Fruit fly (Drosophila melanogaster) whole organism, embryonic: ENCODE measurements around the gene CG1172.

Experiments used
- Adf1 ChIP-seq: fragments of 200-800 bp; sonication (Bioruptor generic); IDR thresholded peaks from 2 replicates; pipeline ENCODE4 v1.3.6; 2022; ENCODE audit warnings: missing biosample characterization, missing genetic modification characterization
- Bgb ChIP-seq: fragments of 200-800 bp; sonication (Bioruptor generic); IDR thresholded peaks from 2 replicates; pipeline ENCODE4 v1.3.6; 2022; ENCODE audit warnings: missing biosample characterization, missing genetic modification characterization; ENCODE audit not compliant: partially characterized antibody
- CG11247 ChIP-seq: fragments of 200-800 bp; sonication (Bioruptor generic); IDR thresholded peaks from 2 replicates; pipeline ENCODE4 v1.3.6; 2022; ENCODE audit warnings: missing biosample characterization, missing genetic modification characterization
- CG12071 ChIP-seq: fragments of 200-800 bp; sonication (Bioruptor generic); optimal IDR thresholded peaks from 3 replicates; lab custom pipeline; 2018; ENCODE audit warnings: missing biosample characterization, mild to moderate bottlenecking, missing genetic modification characterization
- CG12104 ChIP-seq: fragments of 200-800 bp; sonication (Bioruptor generic); optimal IDR thresholded peaks from 3 replicates; lab custom pipeline; 2016; ENCODE audit warnings: missing biosample characterization, missing genetic modification characterization
- CG12219 ChIP-seq: fragments of 200-800 bp; sonication (Bioruptor generic); optimal IDR thresholded peaks from 3 replicates; lab custom pipeline; 2018; ENCODE audit warnings: missing biosample characterization, mild to moderate bottlenecking, missing genetic modification characterization
- CG12299 ChIP-seq: fragments of 200-800 bp; sonication (Bioruptor generic); optimal IDR thresholded peaks from 2 replicates; lab custom pipeline; 2018; ENCODE audit warnings: missing biosample characterization, mild to moderate bottlenecking, missing genetic modification characterization
- CG12942 ChIP-seq: fragments of 200-800 bp; sonication (Bioruptor generic); optimal IDR thresholded peaks from 3 replicates; lab custom pipeline; 2016; ENCODE audit warnings: missing biosample characterization, missing genetic modification characterization
- CG1529 ChIP-seq: fragments of 200-800 bp; sonication (Bioruptor generic); optimal IDR thresholded peaks from 3 replicates; lab custom pipeline; 2018; ENCODE audit warnings: missing biosample characterization, missing genetic modification characterization
- CG15514 ChIP-seq: fragments of 200-800 bp; sonication (Bioruptor generic); optimal IDR thresholded peaks from 3 replicates; lab custom pipeline; 2017; ENCODE audit warnings: missing biosample characterization, missing genetic modification characterization, mild to moderate bottlenecking, moderate library complexity, missing genetic modification reagents
- CG18011 ChIP-seq: fragments of 200-800 bp; sonication (Bioruptor generic); optimal IDR thresholded peaks from 2 replicates; lab custom pipeline; 2017; ENCODE audit warnings: missing biosample characterization, missing genetic modification characterization, mild to moderate bottlenecking, moderate library complexity, missing genotype
- CG2875 ChIP-seq: fragments of 200-800 bp; sonication (Bioruptor generic); optimal IDR thresholded peaks from 2 replicates; lab custom pipeline; 2017; ENCODE audit warnings: missing biosample characterization, mild to moderate bottlenecking, missing genetic modification characterization, missing genetic modification reagents
- CG3065 ChIP-seq: fragments of 200-800 bp; sonication (Bioruptor generic); optimal IDR thresholded peaks from 2 replicates; lab custom pipeline; 2016; ENCODE audit warnings: missing biosample characterization, missing genetic modification characterization
- CG31365 ChIP-seq: fragments of 200-800 bp; sonication (Bioruptor generic); optimal IDR thresholded peaks from 2 replicates; lab custom pipeline; 2018; ENCODE audit warnings: missing biosample characterization, mild to moderate bottlenecking, missing genetic modification characterization
- CG33557 ChIP-seq: fragments of 200-800 bp; sonication (Bioruptor generic); optimal IDR thresholded peaks from 2 replicates; lab custom pipeline; 2019; ENCODE audit warnings: missing biosample characterization, mild to moderate bottlenecking, missing genetic modification characterization, moderate library complexity
- CG4424 ChIP-seq: fragments of 200-800 bp; sonication (Bioruptor generic); optimal IDR thresholded peaks from 3 replicates; lab custom pipeline; 2016; ENCODE audit warnings: missing biosample characterization, missing genetic modification characterization
- CG6254 ChIP-seq: fragments of 200-800 bp; sonication (Bioruptor generic); optimal IDR thresholded peaks from 3 replicates; lab custom pipeline; 2017; ENCODE audit warnings: mild to moderate bottlenecking, missing biosample characterization, missing genetic modification reagents, missing genetic modification characterization
- CG7357 ChIP-seq: fragments of 200-800 bp; sonication (Bioruptor generic); IDR thresholded peaks from 3 replicates; pipeline ENCODE4 v1.3.6; 2022; ENCODE audit warnings: missing biosample characterization, missing genetic modification characterization
- CG7745 ChIP-seq: fragments of 200-800 bp; sonication (Bioruptor generic); optimal IDR thresholded peaks from 2 replicates; lab custom pipeline; 2018; ENCODE audit warnings: missing biosample characterization, mild to moderate bottlenecking, missing genetic modification characterization, moderate library complexity
- CG8765 ChIP-seq: fragments of 200-800 bp; sonication (Bioruptor generic); IDR thresholded peaks from 2 replicates; pipeline ENCODE4 v1.3.6; 2022; ENCODE audit warnings: missing biosample characterization, missing genetic modification characterization
- D ChIP-seq, 2 experiments: fragments of 200-800 bp in 1 of 2; fragments of >200 bp in 1 of 2; sonication (Bioruptor generic) in 1 of 2; optimal IDR thresholded peaks; 2 replicates in 1 of 2; 3 replicates in 1 of 2; lab custom pipeline; 2017; ENCODE audit warnings: mild to moderate bottlenecking in 1 of 2, missing biosample characterization in 1 of 2, missing genetic modification characterization in 1 of 2, missing genetic modification reagents in 1 of 2
- D19B ChIP-seq: fragments of 200-800 bp; sonication (Bioruptor generic); optimal IDR thresholded peaks from 2 replicates; lab custom pipeline; 2017; ENCODE audit warnings: missing biosample characterization, mild to moderate bottlenecking, missing genetic modification characterization
- Dek ChIP-seq: fragments of 200-800 bp; sonication (Bioruptor generic); optimal IDR thresholded peaks from 3 replicates; lab custom pipeline; 2019; ENCODE audit warnings: missing biosample characterization, mild to moderate bottlenecking, missing genetic modification characterization, moderate library complexity
- GATAe ChIP-seq: fragments of 200-800 bp; sonication (Bioruptor generic); conservative IDR thresholded peaks from 2 replicates; pipeline ENCODE4 v1.3.6; 2022; ENCODE audit warnings: missing biosample characterization, missing genetic modification characterization
- HmgZ ChIP-seq: fragments of 200-800 bp; sonication (Bioruptor generic); optimal IDR thresholded peaks from 2 replicates; lab custom pipeline; 2018; ENCODE audit warnings: missing biosample characterization, mild to moderate bottlenecking, missing genetic modification characterization
- Hmr ChIP-seq: fragments of 200-800 bp; sonication (Bioruptor generic); optimal IDR thresholded peaks from 3 replicates; lab custom pipeline; 2017; ENCODE audit warnings: mild to moderate bottlenecking, missing biosample characterization, missing genetic modification reagents, missing genetic modification characterization
- Lhr ChIP-seq: fragments of 200-800 bp; sonication (Bioruptor generic); optimal IDR thresholded peaks from 3 replicates; lab custom pipeline; 2017; ENCODE audit warnings: mild to moderate bottlenecking, missing biosample characterization, missing genetic modification reagents, missing genetic modification characterization
- Myb ChIP-seq: fragments of 200-800 bp; sonication (Bioruptor generic); optimal IDR thresholded peaks from 2 replicates; lab custom pipeline; 2016; ENCODE audit warnings: missing biosample characterization, missing genetic modification characterization
- Ravus ChIP-seq: fragments of 200-800 bp; sonication (Bioruptor generic); IDR thresholded peaks from 2 replicates; pipeline ENCODE4 v1.3.6; 2022; ENCODE audit warnings: missing biosample characterization, missing genetic modification characterization
- aop ChIP-seq: fragments of 200-800 bp; sonication (Bioruptor generic); IDR thresholded peaks from 2 replicates; pipeline ENCODE4 v1.3.6; 2022; ENCODE audit warnings: missing biosample characterization, missing genetic modification characterization
- corto ChIP-seq: fragments of 200-800 bp; sonication (Bioruptor generic); optimal IDR thresholded peaks from 2 replicates; lab custom pipeline; 2016; ENCODE audit warnings: missing biosample characterization, mild to moderate bottlenecking, missing genetic modification characterization, moderate library complexity
- crp ChIP-seq, 2 experiments: fragments of 200-800 bp; sonication (Bioruptor generic); optimal IDR thresholded peaks; 2 replicates in 1 of 2; 3 replicates in 1 of 2; lab custom pipeline; 2017; ENCODE audit warnings: missing biosample characterization in 2 of 2, missing genetic modification characterization in 2 of 2, mild to moderate bottlenecking in 1 of 2, moderate library complexity in 1 of 2
- dati ChIP-seq: fragments of 200-800 bp; sonication (Bioruptor generic); IDR thresholded peaks from 2 replicates; pipeline ENCODE4 v1.3.6; 2022; ENCODE audit warnings: missing biosample characterization, missing genetic modification characterization
- dpn ChIP-seq, 2 experiments: fragments of 200-800 bp; sonication (Bioruptor generic); optimal IDR thresholded peaks; 3 replicates each; lab custom pipeline; 2016; ENCODE audit warnings: missing biosample characterization in 2 of 2, missing genetic modification characterization in 2 of 2
- ems ChIP-seq: fragments of 200-800 bp; sonication (Bioruptor generic); optimal IDR thresholded peaks from 3 replicates; lab custom pipeline; 2016; ENCODE audit warnings: missing biosample characterization, missing genetic modification characterization
- gce ChIP-seq: fragments of 200-800 bp; sonication (Bioruptor generic); IDR thresholded peaks from 3 replicates; pipeline ENCODE4 v1.3.6; 2022; ENCODE audit warnings: missing biosample characterization, missing genetic modification characterization
- ind ChIP-seq: fragments of 200-800 bp; sonication (Bioruptor generic); optimal IDR thresholded peaks from 3 replicates; lab custom pipeline; 2016; ENCODE audit warnings: missing biosample characterization, missing genetic modification characterization
- insv ChIP-seq, 2 experiments: fragments of 200-800 bp; sonication (Bioruptor generic); optimal IDR thresholded peaks; 3 replicates each; lab custom pipeline; 2016 to 2018; ENCODE audit warnings: missing biosample characterization in 2 of 2, missing genetic modification characterization in 2 of 2
- kni ChIP-seq: fragments of 200-800 bp; sonication (Bioruptor generic); optimal IDR thresholded peaks from 3 replicates; lab custom pipeline; 2017; ENCODE audit warnings: mild to moderate bottlenecking, missing biosample characterization, missing genetic modification reagents, missing genetic modification characterization
- lab ChIP-seq: fragments of 200-800 bp; sonication (Bioruptor generic); optimal IDR thresholded peaks from 3 replicates; lab custom pipeline; 2017; ENCODE audit warnings: missing biosample characterization, missing genetic modification characterization, mild to moderate bottlenecking, moderate library complexity, missing genetic modification reagents
- mirr ChIP-seq: fragments of 200-800 bp; sonication (Bioruptor generic); optimal IDR thresholded peaks from 3 replicates; lab custom pipeline; 2018; ENCODE audit warnings: missing biosample characterization, mild to moderate bottlenecking, missing genetic modification characterization
- mld ChIP-seq: fragments of 200-800 bp; sonication (Bioruptor generic); IDR thresholded peaks from 3 replicates; pipeline ENCODE4 v1.3.6; 2022; ENCODE audit warnings: missing biosample characterization, missing genetic modification characterization; ENCODE audit not compliant: partially characterized antibody
- nmo ChIP-seq: fragments of 200-800 bp; sonication (Bioruptor generic); optimal IDR thresholded peaks from 2 replicates; lab custom pipeline; 2018; ENCODE audit warnings: missing biosample characterization, mild to moderate bottlenecking, missing genetic modification characterization, moderate library complexity
- rib ChIP-seq: fragments of 200-800 bp; sonication (Bioruptor generic); IDR thresholded peaks from 2 replicates; pipeline ENCODE4 v1.3.6; 2022; ENCODE audit warnings: missing biosample characterization, missing genetic modification characterization
- shn ChIP-seq: fragments of 200-800 bp; sonication (Bioruptor generic); optimal IDR thresholded peaks from 3 replicates; lab custom pipeline; 2016; ENCODE audit warnings: missing biosample characterization, missing genetic modification characterization
- sqz ChIP-seq: fragments of 200-800 bp; sonication (Bioruptor generic); optimal IDR thresholded peaks from 3 replicates; lab custom pipeline; 2018; ENCODE audit warnings: missing biosample characterization, mild to moderate bottlenecking, missing genetic modification characterization

CG1172 gene

DNA sequence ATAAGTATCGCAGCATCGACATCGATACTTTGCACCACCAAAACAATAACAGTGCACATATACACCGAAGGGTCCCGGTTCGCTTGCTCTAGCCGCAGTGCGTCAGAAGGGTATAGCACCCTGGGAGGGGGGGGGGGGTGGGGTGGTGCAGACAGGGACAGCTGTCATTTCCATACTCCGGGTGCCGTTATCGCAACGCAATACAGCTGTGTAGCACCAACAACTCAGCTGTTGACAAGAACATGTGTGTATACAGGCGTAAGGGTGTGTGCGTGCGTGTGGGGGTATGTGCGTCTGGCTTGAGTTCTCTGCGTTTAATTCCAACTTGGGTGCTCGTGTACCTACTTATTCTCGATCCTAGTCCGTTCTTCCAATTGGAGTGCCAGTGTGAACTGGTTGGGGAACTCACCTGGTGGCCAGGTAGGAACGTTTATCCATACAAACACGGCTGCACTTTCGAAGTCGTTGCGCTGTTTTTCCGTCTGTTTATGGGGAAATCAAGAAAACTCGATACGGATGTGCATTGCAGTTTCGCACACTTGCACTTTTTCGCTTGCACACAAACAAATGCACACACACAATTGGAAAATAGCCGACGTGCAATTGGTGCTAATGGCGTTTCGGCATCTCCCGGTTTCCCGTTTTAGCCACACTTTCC, 26.1 kb upstream of the CG1172 start (continued):
- 0 out of 3 replicates have a peak, but pooled peaks have one; percentile 33 for TF ChIP-seq gce (GFP tag; lab: Robert Waterston, UW)
- TF ChIP-seq CG15514 (GFP tag; lab: Kevin White, UChicago): peak; percentile 49
- peak; percentile 0 for TF ChIP-seq HmgZ
- no peak for TF ChIP-seq CG8765 (GFP tag; lab: Robert Waterston, UW)
- peak; percentile 75 to 97 for TF ChIP-seq insv (GFP tag; optimal IDR thresholded peaks at IDR 0.05; lab: Kevin White, UChicago)
- TF ChIP-seq, all 482 proteins: peak for 107

DNA sequence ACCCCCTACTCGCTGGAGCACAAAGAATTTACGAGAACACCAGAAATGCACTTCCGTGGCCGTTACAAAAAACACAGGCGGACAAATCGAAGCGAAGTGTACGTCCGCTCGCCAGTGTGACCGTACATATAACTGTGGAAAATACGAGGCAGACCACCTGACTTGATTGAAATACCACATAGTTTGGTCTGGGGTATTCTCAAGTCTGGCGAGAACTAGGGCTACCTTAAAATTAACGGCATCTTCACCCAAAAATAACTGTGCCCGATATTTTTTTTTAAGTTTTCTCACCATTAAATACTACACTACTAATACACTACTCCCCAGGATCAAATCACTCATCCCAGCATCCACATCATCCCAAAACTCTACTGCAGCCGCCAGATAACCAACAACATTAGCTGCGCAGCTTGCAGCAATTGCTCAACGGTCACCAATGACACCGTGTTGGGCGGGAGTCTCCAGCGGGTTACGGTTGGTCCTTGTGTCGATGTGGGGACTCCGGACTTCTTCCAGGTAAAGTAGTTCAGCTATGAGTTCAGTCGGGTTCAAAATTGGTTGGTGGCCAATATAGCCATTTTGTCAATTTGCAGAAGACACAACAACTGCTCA, 25.4 kb upstream of the CG1172 start, which contains the start of gene Cerk:
Gene Cerk (minus strand): TSS at position 137 of the 612 bp plus-strand sequence.
- TF ChIP-seq Myb (peak; percentile 95), sqz (GFP tag; lab: Kevin White, UChicago) (no peak), CG2875 (no peak), Dek (tag; lab: Kevin White, UChicago) (no peak), Hmr (GFP tag; lab: Kevin White, UChicago) (peak; percentile 38), CG3065 (GFP tag; lab: Kevin White, UChicago) (no peak), CG4424 (GFP tag; lab: Kevin White, UChicago) (peak; percentile 1), Bgb (GFP tag; lab: Robert Waterston, UW) (peak; percentile 68), CG31365 (no peak), Ravus (GFP tag; lab: Robert Waterston, UW) (no peak), Adf1 (GFP tag; lab: Robert Waterston, UW) (no peak), mirr (GFP tag; lab: Kevin White, UChicago) (no peak), D (optimal IDR thresholded peaks at IDR 0.05; lab: Kevin White, UChicago) (no peak), D (GFP tag; optimal IDR thresholded peaks at IDR 0.05; lab: Kevin White, UChicago) (no peak), CG33557 (GFP tag; lab: Kevin White, UChicago) (no peak), CG6254 (GFP tag; lab: Kevin White, UChicago) (no peak), lab (GFP tag; lab: Kevin White, UChicago) (peak; percentile 46), CG18011 (GFP tag; lab: Kevin White, UChicago) (no peak), CG12219 (GFP tag; lab: Kevin White, UChicago) (no peak), rib (GFP tag; lab: Robert Waterston, UW) (no peak), GATAe (GFP tag; lab: Robert Waterston, UW) (no peak), shn (GFP tag; lab: Kevin White, UChicago) (peak; percentile 37), D19B (GFP tag; lab: Kevin White, UChicago) (no peak), mld (0 out of 3 replicates have a peak, but pooled peaks have one; percentile 10), corto (GFP tag; lab: Kevin White, UChicago) (no peak), CG7745 (tag; lab: Kevin White, UChicago) (no peak), CG12071 (no peak), Lhr (GFP tag; lab: Kevin White, UChicago) (peak; percentile 77), aop (GFP tag; lab: Robert Waterston, UW) (peak; percentile 35; the same call in 1 of the 2 replicates), CG11247 (GFP tag; lab: Robert Waterston, UW) (no peak), nmo (GFP tag; lab: Kevin White, UChicago) (peak; percentile 30), kni (GFP tag; lab: Kevin White, UChicago) (no peak), ind (GFP tag; lab: Kevin White, UChicago) (peak; percentile 27), dpn (GFP tag; optimal IDR thresholded peaks at IDR 0.05; lab: Kevin White, UChicago) (peak; percentile 47 to 67), CG12104 (no peak), CG12299 (tag; lab: Kevin White, UChicago) (no peak), CG1529 (no peak), CG12942 (GFP tag; lab: Kevin White, UChicago) (peak; percentile 17), ems (GFP tag; lab: Kevin White, UChicago) (peak; percentile 24), CG7357 (GFP tag; lab: Robert Waterston, UW) (0 out of 3 replicates have a peak, but pooled peaks have one; percentile 22), crp (GFP tag; optimal IDR thresholded peaks at IDR 0.05; lab: Kevin White, UChicago) (peak in 1 of 2 experiments; percentile 45), dati (GFP tag; lab: Robert Waterston, UW) (no peak)
